Fruit fly (Drosophila melanogaster) whole organism, embryonic: ENCODE data around the gene CG32425.

Experiments used
- Abd-B ChIP-seq: fragments of 200-800 bp; sonication (Bioruptor generic); optimal IDR thresholded peaks from 2 replicates; lab custom pipeline; 2018; ENCODE audit warnings: missing biosample characterization, mild to moderate bottlenecking, missing genetic modification characterization, moderate library complexity
- Adf1 ChIP-seq: fragments of 200-800 bp; sonication (Bioruptor generic); IDR thresholded peaks from 2 replicates; pipeline ENCODE4 v1.3.6; 2022; ENCODE audit warnings: missing biosample characterization, missing genetic modification characterization
- CG10959 ChIP-seq: fragments of 200-800 bp; sonication (Bioruptor generic); IDR thresholded peaks from 2 replicates; pipeline ENCODE4 v1.3.6; 2022; ENCODE audit warnings: missing biosample characterization, missing genetic modification characterization
- CG11696 ChIP-seq: fragments of 200-800 bp; sonication (Bioruptor generic); IDR thresholded peaks from 2 replicates; pipeline ENCODE4 v1.3.6; 2022; ENCODE audit warnings: missing biosample characterization, missing genetic modification characterization
- CG13287 ChIP-seq: fragments of 200-800 bp; sonication (Bioruptor generic); IDR thresholded peaks from 2 replicates; pipeline ENCODE4 v1.3.6; 2022; ENCODE audit warnings: missing biosample characterization, missing genetic modification characterization; ENCODE audit not compliant: partially characterized antibody
- CG14667 ChIP-seq: fragments of 200-800 bp; sonication (Bioruptor generic); IDR thresholded peaks from 2 replicates; pipeline ENCODE4 v1.3.6; 2022; ENCODE audit warnings: missing biosample characterization, missing genetic modification characterization
- CG14710 ChIP-seq: fragments of 200-800 bp; sonication (Bioruptor generic); optimal IDR thresholded peaks from 3 replicates; lab custom pipeline; 2019; ENCODE audit warnings: missing biosample characterization, mild to moderate bottlenecking, missing genetic modification characterization, moderate library complexity
- CG17361 ChIP-seq: fragments of 200-800 bp; sonication (Bioruptor generic); IDR thresholded peaks from 3 replicates; pipeline ENCODE4 v1.3.6; 2022; ENCODE audit warnings: missing biosample characterization, missing genetic modification characterization
- CG17385 ChIP-seq: fragments of 200-800 bp; sonication (Bioruptor generic); optimal IDR thresholded peaks from 3 replicates; lab custom pipeline; 2018; ENCODE audit warnings: missing biosample characterization, mild to moderate bottlenecking, missing genetic modification characterization
- CG17829 ChIP-seq: fragments of 200-800 bp; optimal IDR thresholded peaks from 2 replicates; lab custom pipeline; 2019; ENCODE audit warnings: missing biosample characterization, mild to moderate bottlenecking, missing genetic modification characterization, moderate library complexity
- CG18262 ChIP-seq: fragments of 200-800 bp; optimal IDR thresholded peaks from 3 replicates; lab custom pipeline; 2019; ENCODE audit warnings: missing biosample characterization, mild to moderate bottlenecking, missing genetic modification characterization, moderate library complexity
- CG1832 ChIP-seq: fragments of 200-800 bp; sonication (Bioruptor generic); optimal IDR thresholded peaks from 2 replicates; lab custom pipeline; 2017; ENCODE audit warnings: missing biosample characterization, mild to moderate bottlenecking, missing genetic modification characterization, inconsistent platforms
- CG18476 ChIP-seq: fragments of 200-800 bp; sonication (Bioruptor generic); optimal IDR thresholded peaks from 2 replicates; lab custom pipeline; 2016; ENCODE audit warnings: missing biosample characterization, mild to moderate bottlenecking, missing genetic modification characterization
- CG18599 ChIP-seq: fragments of 200-800 bp; sonication (Bioruptor generic); optimal IDR thresholded peaks from 3 replicates; lab custom pipeline; 2017; ENCODE audit warnings: missing biosample characterization, missing genetic modification characterization, mild to moderate bottlenecking, moderate library complexity, missing genetic modification reagents
- CG2116 ChIP-seq: fragments of 200-800 bp; sonication (Bioruptor generic); optimal IDR thresholded peaks from 3 replicates; lab custom pipeline; 2018; ENCODE audit warnings: missing biosample characterization, mild to moderate bottlenecking, missing genetic modification characterization
- CG33213 ChIP-seq: fragments of 200-800 bp; sonication (Bioruptor generic); optimal IDR thresholded peaks from 3 replicates; lab custom pipeline; 2016; ENCODE audit warnings: missing biosample characterization, missing genetic modification characterization
- CG3407 ChIP-seq: fragments of 200-800 bp; sonication (Bioruptor generic); optimal IDR thresholded peaks from 2 replicates; lab custom pipeline; 2018; ENCODE audit warnings: missing biosample characterization, mild to moderate bottlenecking, missing genetic modification characterization
- CG34224 ChIP-seq: fragments of 200-800 bp; sonication (Bioruptor generic); IDR thresholded peaks from 3 replicates; pipeline ENCODE4 v1.3.6; 2022; ENCODE audit warnings: missing biosample characterization, missing genetic modification characterization; ENCODE audit not compliant: partially characterized antibody
- CG4617 ChIP-seq: fragments of 200-800 bp; sonication (Bioruptor generic); optimal IDR thresholded peaks from 3 replicates; lab custom pipeline; 2016; ENCODE audit warnings: missing biosample characterization, missing genetic modification characterization, borderline replicate concordance
- CG6813 ChIP-seq: fragments of 200-800 bp; sonication (Bioruptor generic); optimal IDR thresholded peaks from 2 replicates; lab custom pipeline; 2017; ENCODE audit warnings: missing biosample characterization, missing genetic modification characterization, mild to moderate bottlenecking, moderate library complexity, missing genetic modification reagents
- CG7357 ChIP-seq: fragments of 200-800 bp; sonication (Bioruptor generic); IDR thresholded peaks from 3 replicates; pipeline ENCODE4 v1.3.6; 2022; ENCODE audit warnings: missing biosample characterization, missing genetic modification characterization
- CG7745 ChIP-seq: fragments of 200-800 bp; sonication (Bioruptor generic); optimal IDR thresholded peaks from 2 replicates; lab custom pipeline; 2018; ENCODE audit warnings: missing biosample characterization, mild to moderate bottlenecking, missing genetic modification characterization, moderate library complexity
- CG7987 ChIP-seq: fragments of 200-800 bp; sonication (Bioruptor generic); optimal IDR thresholded peaks from 2 replicates; lab custom pipeline; 2018; ENCODE audit warnings: missing biosample characterization, mild to moderate bottlenecking, missing genetic modification characterization, moderate library complexity
- CG8290 ChIP-seq, 3 experiments: fragments of 200-800 bp; sonication (Bioruptor generic); optimal IDR thresholded peaks; 2 replicates each; lab custom pipeline; 2016 to 2019; ENCODE audit warnings: missing biosample characterization in 3 of 3, missing genetic modification characterization in 3 of 3, mild to moderate bottlenecking in 2 of 3, moderate library complexity in 1 of 3
- CG9797 ChIP-seq: fragments of 200-800 bp; sonication (Bioruptor generic); optimal IDR thresholded peaks from 3 replicates; lab custom pipeline; 2018; ENCODE audit warnings: missing biosample characterization, mild to moderate bottlenecking, missing genetic modification characterization
- CoRest ChIP-seq: fragments of 200-800 bp; sonication (Bioruptor generic); optimal IDR thresholded peaks from 3 replicates; lab custom pipeline; 2018; ENCODE audit warnings: missing biosample characterization, mild to moderate bottlenecking, missing genetic modification characterization, moderate library complexity
- D19B ChIP-seq: fragments of 200-800 bp; sonication (Bioruptor generic); optimal IDR thresholded peaks from 2 replicates; lab custom pipeline; 2017; ENCODE audit warnings: missing biosample characterization, mild to moderate bottlenecking, missing genetic modification characterization
- Dip3 ChIP-seq: fragments of 200-800 bp; sonication (Bioruptor generic); optimal IDR thresholded peaks from 3 replicates; lab custom pipeline; 2016; ENCODE audit warnings: missing biosample characterization, missing genetic modification characterization
- Dll ChIP-seq: fragments of 200-800 bp; sonication (Bioruptor generic); IDR thresholded peaks from 4 replicates; pipeline ENCODE4 v1.3.6; 2022; ENCODE audit warnings: missing biosample characterization, missing genetic modification characterization; ENCODE audit not compliant: partially characterized antibody
- Dp ChIP-seq: fragments of 200-800 bp; sonication (Bioruptor generic); optimal IDR thresholded peaks from 2 replicates; lab custom pipeline; 2018; ENCODE audit warnings: missing biosample characterization, mild to moderate bottlenecking, missing genetic modification characterization, moderate library complexity
- Ets97D ChIP-seq: fragments of 200-800 bp; sonication (Bioruptor generic); optimal IDR thresholded peaks from 3 replicates; lab custom pipeline; 2016; ENCODE audit warnings: missing biosample characterization, missing genetic modification characterization
- HHEX ChIP-seq: fragments of 200-800 bp; sonication (Bioruptor generic); optimal IDR thresholded peaks from 3 replicates; lab custom pipeline; 2017; ENCODE audit warnings: missing biosample characterization, mild to moderate bottlenecking, missing genetic modification characterization, missing genetic modification reagents
- HLH54F ChIP-seq: fragments of 200-800 bp; sonication (Bioruptor generic); optimal IDR thresholded peaks from 3 replicates; lab custom pipeline; 2016; ENCODE audit warnings: missing biosample characterization, missing genetic modification characterization
- MESR4 ChIP-seq: fragments of 200-800 bp; sonication (Bioruptor generic); optimal IDR thresholded peaks from 2 replicates; lab custom pipeline; 2018; ENCODE audit warnings: missing biosample characterization, mild to moderate bottlenecking, missing genetic modification characterization, moderate library complexity
- Tbp ChIP-seq: fragments of >200 bp; optimal IDR thresholded peaks from 2 replicates; lab custom pipeline; 2018; ENCODE audit warnings: missing biosample characterization, missing genetic modification characterization
- Vsx1 ChIP-seq: fragments of 200-800 bp; sonication (Bioruptor generic); optimal IDR thresholded peaks from 2 replicates; lab custom pipeline; 2017; ENCODE audit warnings: missing biosample characterization, mild to moderate bottlenecking, missing genetic modification characterization, missing genetic modification reagents
- Xrp1 ChIP-seq: fragments of 200-800 bp; sonication (Bioruptor generic); IDR thresholded peaks from 2 replicates; pipeline ENCODE4 v1.3.6; 2022; ENCODE audit warnings: missing biosample characterization, missing genetic modification characterization
- cato ChIP-seq: fragments of 200-800 bp; sonication (Bioruptor generic); optimal IDR thresholded peaks from 2 replicates; lab custom pipeline; 2016; ENCODE audit warnings: missing biosample characterization, missing genetic modification characterization, borderline replicate concordance
- crc ChIP-seq: fragments of 200-800 bp; sonication (Bioruptor generic); optimal IDR thresholded peaks from 2 replicates; lab custom pipeline; 2016; ENCODE audit warnings: missing biosample characterization, missing genetic modification characterization
- croc ChIP-seq: fragments of 200-800 bp; sonication (Bioruptor generic); conservative IDR thresholded peaks from 3 replicates; pipeline ENCODE4 v1.3.6; 2022; ENCODE audit warnings: missing biosample characterization, missing genetic modification characterization
- gt ChIP-seq: fragments of 200-800 bp; sonication (Bioruptor generic); IDR thresholded peaks from 2 replicates; pipeline ENCODE4 v1.3.6; 2022; ENCODE audit warnings: missing biosample characterization, missing genetic modification characterization
- her ChIP-seq: fragments of 200-800 bp; sonication (Bioruptor generic); optimal IDR thresholded peaks from 2 replicates; lab custom pipeline; 2016; ENCODE audit warnings: missing biosample characterization, missing genetic modification characterization
- jumu ChIP-seq: fragments of 200-800 bp; sonication (Bioruptor generic); optimal IDR thresholded peaks from 3 replicates; lab custom pipeline; 2016; ENCODE audit warnings: missing biosample characterization, missing genetic modification characterization
- lmd ChIP-seq: fragments of 200-800 bp; sonication (Bioruptor generic); IDR thresholded peaks from 2 replicates; pipeline ENCODE4 v1.3.6; 2022; ENCODE audit warnings: missing biosample characterization, missing genetic modification characterization
- maf-S ChIP-seq: fragments of 200-800 bp; sonication (Bioruptor generic); optimal IDR thresholded peaks from 2 replicates; lab custom pipeline; 2016; ENCODE audit warnings: missing biosample characterization, missing genetic modification characterization
- nmo ChIP-seq: fragments of 200-800 bp; sonication (Bioruptor generic); optimal IDR thresholded peaks from 2 replicates; lab custom pipeline; 2018; ENCODE audit warnings: missing biosample characterization, mild to moderate bottlenecking, missing genetic modification characterization, moderate library complexity
- pros ChIP-seq: fragments of 200-800 bp; sonication (Bioruptor generic); optimal IDR thresholded peaks from 3 replicates; lab custom pipeline; 2019; ENCODE audit warnings: missing biosample characterization, mild to moderate bottlenecking, missing genetic modification characterization, moderate library complexity
- sd ChIP-seq: fragments of 200-800 bp; sonication (Bioruptor generic); optimal IDR thresholded peaks from 3 replicates; lab custom pipeline; 2018; ENCODE audit warnings: missing biosample characterization, mild to moderate bottlenecking, missing genetic modification characterization, moderate library complexity

Gene CG32425

dm6 chr3L:20494780-20495591, 2.1 kb upstream of the CG32425 start, which contains the start of gene ZnT77C (continued):
- peak; percentile 13 for TF ChIP-seq CG14710 (tag; lab: Kevin White, UChicago)
- no peak for TF ChIP-seq Adf1 (GFP tag; lab: Robert Waterston, UW)
- TF ChIP-seq maf-S (GFP tag; lab: Kevin White, UChicago), result no peak
- peak; percentile 72 for TF ChIP-seq CG33213
- no peak for TF ChIP-seq CG8290 (GFP tag; optimal IDR thresholded peaks at IDR 0.05; lab: Kevin White, UChicago)
- peak in 1 of 2 experiments; percentile 47 for TF ChIP-seq CG8290 (tag; optimal IDR thresholded peaks at IDR 0.05; lab: Kevin White, UChicago)
- peak; percentile 44 for TF ChIP-seq CG2116 (GFP tag; lab: Kevin White, UChicago)
- TF ChIP-seq Dp (GFP tag; lab: Kevin White, UChicago), result peak; percentile 54
- no peak for TF ChIP-seq CG1832 (GFP tag; lab: Kevin White, UChicago)
- TF ChIP-seq lmd (GFP tag; lab: Robert Waterston, UW), result no peak
- no peak for TF ChIP-seq CG7745
- TF ChIP-seq nmo, result peak; percentile 9
- TF ChIP-seq CG7357 (GFP tag; lab: Robert Waterston, UW), result no peak
- TF ChIP-seq HHEX (GFP tag; lab: Kevin White, UChicago), result no peak
- TF ChIP-seq Tbp (GFP tag; lab: Kevin White, UChicago), result no peak
- TF ChIP-seq MESR4 (GFP tag; lab: Kevin White, UChicago), result peak; percentile 79
- no peak for TF ChIP-seq CG11696 (GFP tag; lab: Robert Waterston, UW)
- no peak for TF ChIP-seq CG18262
- TF ChIP-seq Vsx1, result no peak
- no peak for TF ChIP-seq crc (GFP tag; lab: Kevin White, UChicago)
- peak; percentile 68 for TF ChIP-seq CG9797 (GFP tag; lab: Kevin White, UChicago)
- TF ChIP-seq CG10959 (GFP tag; lab: Robert Waterston, UW), result no peak
- no peak for TF ChIP-seq Xrp1 (GFP tag; lab: Robert Waterston, UW)
- peak; percentile 29 for TF ChIP-seq Ets97D (GFP tag; lab: Kevin White, UChicago)
- TF ChIP-seq CG13287 (GFP tag; lab: Robert Waterston, UW), result peak; percentile 26; the same call in 1 of the 2 replicates
- peak; percentile 48 for TF ChIP-seq CoRest (tag; lab: Kevin White, UChicago)
- 0 out of 4 replicates have a peak, but pooled peaks have one; percentile 14 for TF ChIP-seq Dll (GFP tag; lab: Robert Waterston, UW)
- TF ChIP-seq CG3407 (GFP tag; lab: Kevin White, UChicago), result no peak
- no peak for TF ChIP-seq CG6813 (GFP tag; lab: Kevin White, UChicago)
- TF ChIP-seq CG7987 (GFP tag; lab: Kevin White, UChicago), result no peak
- peak; percentile 68 for TF ChIP-seq CG4617 (GFP tag; lab: Kevin White, UChicago)
- TF ChIP-seq cato (GFP tag; lab: Kevin White, UChicago), result no peak
- no peak for TF ChIP-seq D19B (GFP tag; lab: Kevin White, UChicago)
- TF ChIP-seq Abd-B (GFP tag; lab: Kevin White, UChicago), result peak; percentile 2
- no peak for TF ChIP-seq gt (GFP tag; lab: Robert Waterston, UW)
- no peak for TF ChIP-seq CG34224 (GFP tag; lab: Robert Waterston, UW)
- no peak for TF ChIP-seq her (GFP tag; lab: Kevin White, UChicago)
- no peak for TF ChIP-seq CG18599 (GFP tag; lab: Kevin White, UChicago)
- no peak for TF ChIP-seq CG18476 (GFP tag; lab: Kevin White, UChicago)
- no peak for TF ChIP-seq HLH54F (GFP tag; lab: Kevin White, UChicago)
- TF ChIP-seq jumu (GFP tag; lab: Kevin White, UChicago), result no peak
- 0 out of 3 replicates have a peak, but pooled peaks have one; percentile 31 for TF ChIP-seq CG17361 (GFP tag; lab: Robert Waterston, UW)
- TF ChIP-seq CG14667 (GFP tag; lab: Robert Waterston, UW), result no peak
- TF ChIP-seq CG17385 (GFP tag; lab: Kevin White, UChicago), result no peak
- TF ChIP-seq croc (GFP tag; lab: Robert Waterston, UW), result no peak
- no peak for TF ChIP-seq sd (tag; lab: Kevin White, UChicago)
- TF ChIP-seq pros (GFP tag; lab: Kevin White, UChicago), result no peak
- peak; percentile 6 for TF ChIP-seq CG17829 (tag; lab: Kevin White, UChicago)
- no peak for TF ChIP-seq Dip3 (GFP tag; lab: Kevin White, UChicago)
